Worm (Caenorhabditis elegans): Measurements from ENCODE around the gene rcan-1.

Gene rcan-1

DNA sequence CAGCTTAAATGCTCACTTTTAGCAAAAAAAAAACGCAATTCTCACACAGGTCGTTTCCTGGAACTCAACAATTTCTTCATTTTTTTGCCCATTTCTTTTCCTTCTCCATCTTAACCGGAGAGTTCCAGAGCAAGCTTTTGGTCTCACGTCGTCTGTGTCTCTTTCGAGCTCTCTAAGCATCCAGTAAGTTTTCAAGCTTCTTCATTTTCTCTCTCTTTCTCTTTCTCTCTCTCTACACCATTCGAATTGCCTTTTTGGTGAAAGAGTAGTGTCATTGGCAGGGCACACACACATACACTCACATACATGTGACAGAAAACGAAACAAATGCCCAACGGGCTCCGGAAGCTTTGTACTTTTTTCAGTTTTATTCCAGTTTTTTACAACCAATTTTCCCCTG lies 44.0 kb downstream of the rcan-1 start (continued):
- peak; percentile 13 for TF ChIP-seq snpc-4 (tag; optimal IDR thresholded peaks at IDR 0.05)
- TF ChIP-seq nhr-19 (GFP tag; conservative IDR thresholded peaks at IDR 0.05), result no peak
- TF ChIP-seq mab-9 (GFP tag; IDR thresholded peaks at IDR 0.05), result no peak
- peak; percentile 65 for TF ChIP-seq swsn-7 (tag; optimal IDR thresholded peaks at IDR 0.05)
- no peak for TF ChIP-seq sptf-1 (tag; optimal IDR thresholded peaks at IDR 0.05)
- TF ChIP-seq dpl-1 (GFP tag; optimal IDR thresholded peaks at IDR 0.05), result peak in 1 of 3 experiments; percentile 28
- TF ChIP-seq pqm-1 (tag; optimal IDR thresholded peaks at IDR 0.05), result no peak
- peak; percentile 57 for TF ChIP-seq egl-13 (tag; optimal IDR thresholded peaks at IDR 0.05)
- peak; percentile 51 for TF ChIP-seq snu-23 (GFP tag; optimal IDR thresholded peaks at IDR 0.05)
- no peak for TF ChIP-seq zip-4 (GFP tag; optimal IDR thresholded peaks at IDR 0.05)
- TF ChIP-seq lin-14 (GFP tag; optimal IDR thresholded peaks at IDR 0.05), result peak; percentile 86
- TF ChIP-seq efl-3 (GFP tag; optimal IDR thresholded peaks at IDR 0.05), result no peak
- TF ChIP-seq ceh-82 (tag; optimal IDR thresholded peaks at IDR 0.05), result peak; percentile 19 to 46 (median 46)
- TF ChIP-seq lin-35 (GFP tag; optimal IDR thresholded peaks at IDR 0.05), result peak in 1 of 2 experiments; percentile 42
- TF ChIP-seq mep-1 (tag; optimal IDR thresholded peaks at IDR 0.05), result peak; percentile 15
- TF ChIP-seq ces-1 (GFP tag; optimal IDR thresholded peaks at IDR 0.05), result no peak
- TF ChIP-seq aly-2 (tag; optimal IDR thresholded peaks at IDR 0.05), result peak; percentile 42
- no peak for TF ChIP-seq C34B4.2 (tag; optimal IDR thresholded peaks at IDR 0.05)
- no peak for TF ChIP-seq pag-3 (tag; optimal IDR thresholded peaks at IDR 0.05; ENCODE audit: borderline replicate concordance, insufficient read depth)
- no peak for TF ChIP-seq fkh-4 (tag; optimal IDR thresholded peaks at IDR 0.05; ENCODE audit: borderline replicate concordance)
- peak; percentile 74 for TF ChIP-seq nhr-47 (tag; optimal IDR thresholded peaks at IDR 0.05)
- TF ChIP-seq fkh-8 (tag; optimal IDR thresholded peaks at IDR 0.05), result peak; percentile 94
- peak; percentile 38 for TF ChIP-seq tbx-2 (tag; optimal IDR thresholded peaks at IDR 0.05)
- TF ChIP-seq lir-3 (tag; optimal IDR thresholded peaks at IDR 0.05; ENCODE audit: poor library complexity), result peak; percentile 2
- TF ChIP-seq pax-3 (tag; optimal IDR thresholded peaks at IDR 0.05), result no peak
- no peak for TF ChIP-seq zag-1 (tag; optimal IDR thresholded peaks at IDR 0.05)
- TF ChIP-seq C04F5.9 (tag; optimal IDR thresholded peaks at IDR 0.05), result no peak
- TF ChIP-seq irx-1 (tag; optimal IDR thresholded peaks at IDR 0.05), result no peak
- peak; percentile 76 for TF ChIP-seq unc-86 (tag; optimal IDR thresholded peaks at IDR 0.05)
- no peak for TF ChIP-seq skn-1 (tag; optimal IDR thresholded peaks at IDR 0.05)
- no peak for TF ChIP-seq alr-1 (tag; optimal IDR thresholded peaks at IDR 0.05; ENCODE audit: borderline replicate concordance)
- no peak for TF ChIP-seq nhr-12 (tag; optimal IDR thresholded peaks at IDR 0.05)
- TF ChIP-seq jun-1 (tag; optimal IDR thresholded peaks at IDR 0.05), result no peak
- TF ChIP-seq fos-1 (tag; optimal IDR thresholded peaks at IDR 0.05), result peak; percentile 36

DNA sequence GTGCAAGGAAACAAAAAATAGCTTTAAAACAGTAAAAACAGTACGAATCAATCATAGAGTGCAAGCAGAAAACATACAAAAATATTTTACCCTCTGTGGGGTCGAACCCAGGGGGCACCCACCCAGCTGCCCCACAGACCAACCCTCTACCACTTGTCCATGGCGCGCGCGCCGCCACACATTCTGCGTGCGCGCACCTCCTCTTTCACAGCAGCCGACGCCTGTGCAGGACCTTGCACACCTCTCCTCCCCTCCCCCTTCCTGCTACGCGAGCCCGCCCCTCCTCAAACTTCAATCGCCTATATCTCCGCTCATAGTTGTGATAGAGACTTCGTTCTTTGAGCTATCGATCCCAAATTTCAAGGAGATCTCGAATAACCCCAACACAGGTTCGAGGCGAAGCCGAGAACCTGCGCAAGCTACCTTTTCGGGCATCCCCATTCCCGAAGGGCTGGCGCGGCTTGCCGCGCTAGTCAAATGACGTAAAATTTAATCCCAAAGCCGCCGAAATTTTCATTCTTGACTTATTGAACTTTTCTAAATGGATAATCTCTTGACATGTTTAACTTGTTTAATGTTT lies 46.5 kb downstream of the rcan-1 start:
- TF ChIP-seq snpc-4 (tag; optimal IDR thresholded peaks at IDR 0.05) (peak; percentile 53), grh-1 (GFP tag; IDR thresholded peaks at IDR 0.05) (peak; percentile 81), lin-14 (GFP tag; optimal IDR thresholded peaks at IDR 0.05) (peak; percentile 23), ceh-88 (GFP tag; IDR thresholded peaks at IDR 0.05) (peak; percentile 52; the same call in 1 of the 2 replicates), isw-1 (GFP tag; IDR thresholded peaks at IDR 0.05) (peak; percentile 30; the same call in 1 of the 2 replicates), nhr-19 (GFP tag; conservative IDR thresholded peaks at IDR 0.05) (peak; percentile 90), mab-9 (GFP tag; IDR thresholded peaks at IDR 0.05) (peak; percentile 72; the same call in 1 of the 2 replicates), nhr-71 (tag; optimal IDR thresholded peaks at IDR 0.05) (peak; percentile 24), unc-98 (GFP tag; IDR thresholded peaks at IDR 0.05) (0 out of 2 replicates have a peak, but pooled peaks have one; percentile 31), rnt-1 (tag; optimal IDR thresholded peaks at IDR 0.05) (peak; percentile 51)

Data from whole organism, L1 larva.